Fruit fly (Drosophila melanogaster): ENCODE data around the gene Nep1.

The Nep1 gene

DNA sequence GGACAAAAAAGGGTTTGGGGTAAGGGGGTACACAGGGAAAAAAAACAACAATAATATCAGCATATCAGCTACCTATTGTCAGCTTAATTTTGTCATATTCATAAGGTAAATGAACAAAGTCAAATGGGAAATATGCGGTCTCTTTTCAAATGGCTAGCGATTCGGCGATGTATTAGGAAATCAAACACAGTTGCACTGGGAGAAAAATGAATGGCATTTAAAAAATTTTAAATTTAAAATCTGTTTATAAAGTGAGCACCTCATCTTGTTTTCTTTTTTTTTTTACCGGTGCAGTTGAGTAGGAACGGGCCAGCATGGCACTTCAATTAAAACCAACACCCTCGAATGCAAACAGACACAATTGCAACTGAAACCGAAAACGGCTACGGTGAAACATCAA, 37.0 kb upstream of the Nep1 start:
- peak; percentile 49 for TF ChIP-seq CG14655 (GFP tag; optimal IDR thresholded peaks at IDR 0.05)
- TF ChIP-seq CG15710 (tag; optimal IDR thresholded peaks at IDR 0.05): no peak
- peak; percentile 16 for TF ChIP-seq Pif1A (GFP tag; optimal IDR thresholded peaks at IDR 0.05)
- no peak for TF ChIP-seq CG34367 (tag; optimal IDR thresholded peaks at IDR 0.05)
- peak; percentile 34; the same call in 1 of the 3 replicates for TF ChIP-seq CG4496 (GFP tag; IDR thresholded peaks at IDR 0.05)
- TF ChIP-seq CG8301 (tag; optimal IDR thresholded peaks at IDR 0.05): peak; percentile 10
- TF ChIP-seq CG10348 (GFP tag; IDR thresholded peaks at IDR 0.05): no peak
- TF ChIP-seq CG13204 (GFP tag; optimal IDR thresholded peaks at IDR 0.05): no peak

DNA sequence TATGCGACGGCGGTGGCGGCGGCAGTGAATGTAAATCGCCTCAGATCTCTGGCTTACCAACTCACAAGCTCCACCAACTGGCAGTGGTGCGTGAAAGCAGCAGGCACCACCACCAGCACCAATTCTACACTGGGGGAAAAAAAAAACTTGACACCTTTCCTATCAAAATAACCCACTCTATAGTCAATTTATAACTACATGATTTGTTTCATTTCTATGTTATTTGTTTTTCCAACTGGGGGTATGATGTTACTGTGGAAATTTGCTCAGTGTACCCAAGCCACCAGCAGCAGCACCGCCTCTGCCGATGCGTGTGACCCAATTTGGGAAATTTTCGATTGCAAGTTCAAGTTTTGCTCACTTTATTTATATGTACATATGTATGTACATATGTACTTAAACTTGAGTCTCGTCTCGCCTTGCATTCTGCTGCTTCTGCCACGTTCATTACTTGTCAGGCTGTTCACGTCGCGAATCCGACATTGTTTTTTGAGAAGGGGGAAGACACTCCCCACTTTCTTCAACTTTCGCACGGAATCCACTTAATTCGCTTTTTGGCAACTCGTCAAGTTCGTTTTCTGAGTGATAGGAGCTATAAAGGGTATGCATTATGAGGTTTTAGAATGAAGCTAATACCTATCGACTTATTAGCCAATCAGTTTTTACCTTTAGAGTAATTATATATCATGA, 31.7 kb upstream of the Nep1 start:
- TF ChIP-seq CG8159 (tag; optimal IDR thresholded peaks at IDR 0.05) (peak; percentile 45), Snoo (tag; optimal IDR thresholded peaks at IDR 0.05) (peak; percentile 83), CG13204 (GFP tag; optimal IDR thresholded peaks at IDR 0.05) (no peak), gl (tag; optimal IDR thresholded peaks at IDR 0.05) (no peak), CG10348 (GFP tag; IDR thresholded peaks at IDR 0.05) (no peak), Ets98B (GFP tag; IDR thresholded peaks at IDR 0.05) (peak; percentile 72), CG12605 (GFP tag; IDR thresholded peaks at IDR 0.05) (0 out of 2 replicates have a peak, but pooled peaks have one; percentile 15), Pif1A (GFP tag; optimal IDR thresholded peaks at IDR 0.05) (peak; percentile 78), CG9948 (tag; optimal IDR thresholded peaks at IDR 0.05) (peak; percentile 20), EcR (GFP tag; optimal IDR thresholded peaks at IDR 0.05) (no peak), rn (GFP tag; IDR thresholded peaks at IDR 0.05) (peak; percentile 77), CG14655 (GFP tag; optimal IDR thresholded peaks at IDR 0.05) (peak; percentile 54), CG34367 (tag; optimal IDR thresholded peaks at IDR 0.05) (peak; percentile 14), CG4496 (GFP tag; IDR thresholded peaks at IDR 0.05) (peak; percentile 84), CG17806 (tag; optimal IDR thresholded peaks at IDR 0.05) (peak; percentile 31), CG32121 (GFP tag; IDR thresholded peaks at IDR 0.05) (peak; percentile 78; the same call in 1 of the 2 replicates), fd96Ca (GFP tag; IDR thresholded peaks at IDR 0.05) (peak; percentile 76; the same call in 2 of the 3 replicates), CG8301 (tag; optimal IDR thresholded peaks at IDR 0.05) (peak; percentile 64), Pif1B (GFP tag; optimal IDR thresholded peaks at IDR 0.05) (peak; percentile 71), CG15710 (tag; optimal IDR thresholded peaks at IDR 0.05) (peak; percentile 32), D1 (tag; optimal IDR thresholded peaks at IDR 0.05) (no peak)

DNA sequence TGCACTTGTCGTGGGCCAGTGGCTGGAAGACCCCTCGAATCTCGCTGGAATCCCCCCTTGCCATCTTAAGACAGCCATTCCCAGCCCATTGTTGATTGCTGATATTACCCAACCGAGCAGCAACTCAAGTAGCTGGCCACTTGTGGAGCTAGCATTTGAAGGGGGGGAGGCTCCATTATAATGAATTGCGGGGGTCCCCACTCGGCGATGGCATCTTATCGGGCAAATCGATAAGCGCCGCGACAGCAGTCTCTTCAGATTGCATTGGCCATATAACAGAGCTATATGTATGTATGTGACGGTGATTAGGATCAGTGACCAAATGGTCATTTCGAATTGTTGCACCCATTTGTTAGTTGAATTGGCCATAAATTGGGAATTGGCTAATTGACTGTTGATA, 28.8 kb upstream of the Nep1 start:
- TF ChIP-seq CG34367 (tag; optimal IDR thresholded peaks at IDR 0.05) (no peak), EcR (GFP tag; optimal IDR thresholded peaks at IDR 0.05) (peak; percentile 35), CG13204 (GFP tag; optimal IDR thresholded peaks at IDR 0.05) (no peak)

DNA sequence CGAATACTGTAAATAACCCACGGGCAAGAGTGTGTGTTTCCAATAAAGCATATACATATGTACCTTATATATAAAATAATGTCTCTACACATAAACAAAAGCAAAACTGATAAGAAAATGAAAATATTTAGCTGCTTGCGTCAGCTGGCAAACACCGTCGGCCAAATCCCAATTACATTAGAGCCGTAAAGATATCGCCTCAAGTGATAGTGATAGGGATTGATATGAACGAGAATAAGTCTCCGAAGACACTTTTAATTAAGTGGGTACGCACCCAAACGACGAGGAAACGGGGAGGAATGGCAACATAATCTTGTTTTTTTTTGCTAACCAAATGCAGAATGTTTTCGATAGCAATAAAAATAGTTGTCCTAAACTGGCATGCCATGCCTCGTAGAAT, 26.5 kb upstream of the Nep1 start:
- TF ChIP-seq CG4496 (GFP tag; IDR thresholded peaks at IDR 0.05): no peak
- no peak for TF ChIP-seq CG9948 (tag; optimal IDR thresholded peaks at IDR 0.05)
- no peak for TF ChIP-seq CG13204 (GFP tag; optimal IDR thresholded peaks at IDR 0.05)
- TF ChIP-seq D1 (tag; optimal IDR thresholded peaks at IDR 0.05): no peak
- TF ChIP-seq CG12605 (GFP tag; IDR thresholded peaks at IDR 0.05): no peak
- no peak for TF ChIP-seq CG15710 (tag; optimal IDR thresholded peaks at IDR 0.05)
- TF ChIP-seq Pif1B (GFP tag; optimal IDR thresholded peaks at IDR 0.05): no peak
- no peak for TF ChIP-seq Pif1A (GFP tag; optimal IDR thresholded peaks at IDR 0.05)
- TF ChIP-seq CG10348 (GFP tag; IDR thresholded peaks at IDR 0.05): no peak
- TF ChIP-seq CG34367 (tag; optimal IDR thresholded peaks at IDR 0.05): no peak
- no peak for TF ChIP-seq rn (GFP tag; IDR thresholded peaks at IDR 0.05)
- TF ChIP-seq CG32121 (GFP tag; IDR thresholded peaks at IDR 0.05): no peak
- no peak for TF ChIP-seq gl (tag; optimal IDR thresholded peaks at IDR 0.05)
- no peak for TF ChIP-seq CG8159 (tag; optimal IDR thresholded peaks at IDR 0.05)

DNA sequence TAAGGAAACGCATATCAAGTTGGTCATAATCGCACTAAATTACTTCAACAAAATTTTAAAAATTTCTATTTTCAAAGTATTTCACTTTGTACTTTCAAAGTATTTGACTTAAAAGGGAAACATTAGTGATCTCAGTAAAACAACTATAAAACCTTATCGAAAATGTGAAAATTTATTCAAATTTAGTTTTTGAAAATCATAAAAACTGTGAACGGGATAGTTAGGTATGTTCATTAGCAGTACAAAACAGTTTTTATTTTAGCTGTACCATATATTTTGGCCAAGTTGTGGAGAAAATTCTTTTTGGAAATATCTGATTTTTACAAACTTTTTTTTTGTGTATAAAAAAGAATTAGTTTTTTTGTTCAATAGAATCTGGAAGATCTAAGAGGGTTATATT, 24.7 kb upstream of the Nep1 start, which contains the start of gene CG43115:
Gene CG43115 (minus strand): TSS at position 101 of the 400 bp plus-strand sequence.
- TF ChIP-seq EcR (GFP tag; optimal IDR thresholded peaks at IDR 0.05) (no peak), Ets98B (GFP tag; IDR thresholded peaks at IDR 0.05) (no peak), CG4496 (GFP tag; IDR thresholded peaks at IDR 0.05) (no peak), Pif1B (GFP tag; optimal IDR thresholded peaks at IDR 0.05) (no peak), CG13204 (GFP tag; optimal IDR thresholded peaks at IDR 0.05) (no peak), CG12605 (GFP tag; IDR thresholded peaks at IDR 0.05) (no peak), CG8301 (tag; optimal IDR thresholded peaks at IDR 0.05) (no peak), Snoo (tag; optimal IDR thresholded peaks at IDR 0.05) (no peak)

DNA sequence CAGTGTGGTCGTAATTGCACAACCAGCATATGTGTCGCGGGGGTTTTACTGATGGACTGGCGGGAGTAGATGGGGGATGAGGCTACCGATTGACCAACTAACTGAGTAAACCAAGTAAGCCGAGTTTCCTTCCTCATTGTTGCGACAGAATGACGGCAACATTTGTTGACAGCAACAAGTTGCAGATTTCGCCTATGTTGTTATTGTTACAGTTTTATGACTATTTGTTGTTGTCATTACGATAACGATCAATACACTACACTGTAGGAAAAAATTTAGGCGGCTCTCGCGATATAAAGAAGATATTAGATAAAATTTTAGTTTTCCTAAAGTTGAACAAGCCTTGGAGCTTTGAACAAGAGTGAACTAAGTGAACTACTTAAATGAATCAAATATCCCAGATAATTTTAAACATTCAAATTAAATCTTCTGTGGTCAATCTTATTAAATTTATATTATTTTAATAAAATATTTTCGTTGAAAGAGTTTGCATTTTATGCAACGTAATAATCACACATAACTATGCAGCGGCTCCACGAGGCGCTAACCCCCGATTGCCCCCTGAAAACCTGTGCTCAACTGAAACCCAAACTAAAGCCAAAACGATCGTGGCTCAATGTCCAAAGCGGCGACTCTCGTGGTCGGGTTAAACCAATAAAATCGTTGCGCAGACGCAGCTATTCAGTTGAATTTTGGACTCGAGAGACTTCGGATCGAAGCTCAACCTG, 23.6 kb upstream of the Nep1 start, which contains the start of gene CG5928:
Gene CG5928 (plus strand): TSS at position 678 of the 728 bp plus-strand sequence.
- TF ChIP-seq CG14655 (GFP tag; optimal IDR thresholded peaks at IDR 0.05) (no peak), CG32121 (GFP tag; IDR thresholded peaks at IDR 0.05) (0 out of 2 replicates have a peak, but pooled peaks have one; percentile 7)

Data from whole organism, pupa.